Worm (Caenorhabditis elegans) whole organism, young adult: Measurements from ENCODE around the gene M199.8.

Experiments used
- F22D6.2 ChIP-seq: sonication (generic microtip); optimal IDR thresholded peaks from 2 replicates; lab custom pipeline; 2016; ENCODE audit warnings: mild to moderate bottlenecking, missing genetic modification characterization, missing compliant biosample characterization
- athp-1 ChIP-seq: sonication (generic microtip); optimal IDR thresholded peaks from 2 replicates; lab custom pipeline; 2017; ENCODE audit warnings: mild to moderate bottlenecking, missing genetic modification characterization, missing compliant biosample characterization
- attf-3 ChIP-seq: fragments of 200-800 bp; sonication (Bioruptor generic); conservative IDR thresholded peaks from 2 replicates; pipeline ENCODE4 v1.3.6; 2022; ENCODE audit warnings: missing genetic modification reagents, missing genetic modification characterization, missing compliant biosample characterization
- egrh-3 ChIP-seq: fragments of 200-800 bp; sonication (Bioruptor generic); IDR thresholded peaks from 2 replicates; pipeline ENCODE4 v1.3.6; 2022; ENCODE audit warnings: missing genetic modification reagents, missing genetic modification characterization, missing compliant biosample characterization
- him-1 ChIP-seq: sonication (generic microtip); optimal IDR thresholded peaks from 2 replicates; lab custom pipeline; 2016; ENCODE audit warnings: missing genotype, missing genetic modification reagents, missing genetic modification characterization, missing compliant biosample characterization
- hmg-20 ChIP-seq: fragments of 200-800 bp; sonication (Bioruptor generic); IDR thresholded peaks from 2 replicates; pipeline ENCODE4 v1.3.6; 2022; ENCODE audit warnings: missing genetic modification reagents, missing genetic modification characterization, missing compliant biosample characterization
- rec-8 ChIP-seq, 2 experiments: sonication (generic microtip); optimal IDR thresholded peaks; 2 replicates each; lab custom pipeline; 2016; ENCODE audit warnings: mild to moderate bottlenecking in 2 of 2, missing genetic modification characterization in 2 of 2, missing genetic modification reagents in 2 of 2, missing genotype in 2 of 2, missing biosample characterization in 1 of 2, missing compliant biosample characterization in 1 of 2, moderate library complexity in 1 of 2
- snpc-4 ChIP-seq, 5 experiments: fragments of 150-350 bp in 1 of 5; sonication (generic microtip) in 4 of 5; optimal IDR thresholded peaks; 2 replicates each; lab custom pipeline; 2014 to 2018; ENCODE audit warnings: missing genetic modification characterization in 5 of 5, missing biosample characterization in 3 of 5, antibody characterized with exemption in 2 of 5, mild to moderate bottlenecking in 2 of 5, missing compliant biosample characterization in 2 of 5, missing genotype in 2 of 5, moderate library complexity in 2 of 5, missing genetic modification reagents in 1 of 5
- somi-1 ChIP-seq: fragments of 200-800 bp; sonication (Bioruptor generic); optimal IDR thresholded peaks from 2 replicates; lab custom pipeline; 2018; ENCODE audit warnings: mild to moderate bottlenecking, missing genetic modification characterization, missing compliant biosample characterization
- ztf-18 ChIP-seq: sonication (generic microtip); optimal IDR thresholded peaks from 2 replicates; lab custom pipeline; 2016; ENCODE audit warnings: missing genotype, mild to moderate bottlenecking, missing genetic modification characterization, missing compliant biosample characterization

The M199.8 gene

ce11 chrIV:15103224-15103679 is 30.5 kb downstream of the M199.8 start, which contains the start of gene srt-44:
Gene srt-44 (plus strand): TSS chrIV:15103629.
- TF ChIP-seq attf-3 (GFP tag; lab: Robert Waterston, UW) = no peak
- no peak for TF ChIP-seq him-1 (tag; lab: Kevin White, UChicago)
- TF ChIP-seq ztf-18 (tag; lab: Kevin White, UChicago) = no peak
- no peak for TF ChIP-seq snpc-4 (GFP tag; optimal IDR thresholded peaks at IDR 0.05; lab: Kevin White, UChicago)
- peak in 1 of 4 experiments; percentile 50 for TF ChIP-seq snpc-4 (tag; optimal IDR thresholded peaks at IDR 0.05; lab: Kevin White, UChicago)
- TF ChIP-seq somi-1 (GFP tag; lab: Kevin White, UChicago) = no peak
- no peak for TF ChIP-seq athp-1 (tag; lab: Kevin White, UChicago)

- no peak for TF ChIP-seq F22D6.2
- no peak for TF ChIP-seq hmg-20 (GFP tag; lab: Robert Waterston, UW)
- no peak for TF ChIP-seq rec-8 (tag; optimal IDR thresholded peaks at IDR 0.05; lab: Kevin White, UChicago)
- no peak for TF ChIP-seq egrh-3 (GFP tag; lab: Robert Waterston, UW)
Observed at ce11 chrIV:15098294-15098693, 35.5 kb downstream of the M199.8 start, which contains the start of gene srt-49. Gene srt-49 (minus strand): TSS chrIV:15098394.
